Worm (Caenorhabditis elegans): Measurements from ENCODE around the gene C53D6.11.

DNA sequence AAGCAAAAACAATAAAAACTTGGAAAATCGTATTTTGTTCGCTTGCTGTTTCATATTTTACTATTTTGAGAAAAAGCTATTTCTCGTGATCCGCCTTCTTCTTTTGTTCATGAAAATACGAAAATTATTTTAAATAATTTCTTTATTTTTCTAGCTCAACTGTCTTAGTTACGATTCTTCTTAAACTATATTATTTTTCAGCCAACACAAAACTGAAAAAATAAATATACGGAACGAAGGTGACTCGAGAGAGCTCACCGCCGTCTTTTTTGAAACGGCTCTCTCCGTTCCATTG, 35.1 kb upstream of the C53D6.11 start, which contains the start of gene pdzd-8:
- TF ChIP-seq mdl-1 (tag; optimal IDR thresholded peaks at IDR 0.05) (no peak), nhr-76 (tag; optimal IDR thresholded peaks at IDR 0.05) (no peak), ztf-11 (tag; optimal IDR thresholded peaks at IDR 0.05) (no peak), nhr-11 (tag; optimal IDR thresholded peaks at IDR 0.05) (no peak), unc-39 (tag; optimal IDR thresholded peaks at IDR 0.05) (no peak), elt-3 (tag; optimal IDR thresholded peaks at IDR 0.05) (no peak), nhr-12 (tag; optimal IDR thresholded peaks at IDR 0.05) (no peak), lin-15B (tag; optimal IDR thresholded peaks at IDR 0.05) (no peak), egl-27 (tag; optimal IDR thresholded peaks at IDR 0.05) (no peak), ama-1 (optimal IDR thresholded peaks at IDR 0.05) (no peak), pqm-1 (tag; optimal IDR thresholded peaks at IDR 0.05) (no peak), nhr-77 (tag; optimal IDR thresholded peaks at IDR 0.05) (no peak), ztf-4 (tag; optimal IDR thresholded peaks at IDR 0.05) (no peak), nhr-237 (tag; optimal IDR thresholded peaks at IDR 0.05) (no peak)
